Fruit fly (Drosophila melanogaster): ENCODE data around the gene Lgr4.
A peak's percentile ranks its signal among the peaks of the same experiment; 100 is the strongest.

Gene Lgr4

dm6 chrX:13233811-13234737, 45.1 kb upstream of the Lgr4 start (continued):
- TF ChIP-seq BtbVII (GFP tag; optimal IDR thresholded peaks at IDR 0.05) = peak; percentile 64
- TF ChIP-seq Hr78 (GFP tag; optimal IDR thresholded peaks at IDR 0.05) = peak in 1 of 2 experiments; percentile 39
- TF ChIP-seq tin (GFP tag; optimal IDR thresholded peaks at IDR 0.05) = peak; percentile 87
- TF ChIP-seq CG17612 (GFP tag; IDR thresholded peaks at IDR 0.05) = peak; percentile 16; the same call in 1 of the 2 replicates
- peak; percentile 61 for TF ChIP-seq CG31388 (GFP tag; optimal IDR thresholded peaks at IDR 0.05)
- TF ChIP-seq danr (GFP tag; IDR thresholded peaks at IDR 0.05) = peak; percentile 65; the same call in 1 of the 2 replicates
- TF ChIP-seq dmrt99B (tag; optimal IDR thresholded peaks at IDR 0.05) = peak; percentile 70
- TF ChIP-seq Doc3 (GFP tag; IDR thresholded peaks at IDR 0.05; ENCODE audit: partially characterized antibody) = no peak
- no peak for TF ChIP-seq CG14860 (GFP tag; IDR thresholded peaks at IDR 0.05; ENCODE audit: partially characterized antibody)
- peak; percentile 60 for TF ChIP-seq CG12219 (GFP tag; optimal IDR thresholded peaks at IDR 0.05)
- peak; percentile 69 for TF ChIP-seq CG17359 (tag; optimal IDR thresholded peaks at IDR 0.05)
- peak; percentile 51 for TF ChIP-seq CG11723 (GFP tag; optimal IDR thresholded peaks at IDR 0.05)
- peak; percentile 89 for TF ChIP-seq CG31441 (GFP tag; IDR thresholded peaks at IDR 0.05)
- no peak for TF ChIP-seq Bgb (GFP tag; IDR thresholded peaks at IDR 0.05; ENCODE audit: partially characterized antibody)
- TF ChIP-seq CG12104 (GFP tag; optimal IDR thresholded peaks at IDR 0.05) = peak; percentile 66
- peak; percentile 67 for TF ChIP-seq CG14441 (GFP tag; IDR thresholded peaks at IDR 0.05)
- TF ChIP-seq yki (optimal IDR thresholded peaks at IDR 0.05) = no peak
- peak; percentile 86 for TF ChIP-seq Kr (GFP tag; optimal IDR thresholded peaks at IDR 0.05)
- peak; percentile 76 for TF ChIP-seq CG8290 (GFP tag; optimal IDR thresholded peaks at IDR 0.05)
- peak; percentile 14 to 34 for TF ChIP-seq CG8290 (tag; optimal IDR thresholded peaks at IDR 0.05)
- peak; percentile 58 for TF ChIP-seq crc (GFP tag; optimal IDR thresholded peaks at IDR 0.05)
- peak; percentile 75 for TF ChIP-seq CG11093 (GFP tag; IDR thresholded peaks at IDR 0.05)
- TF ChIP-seq dm (GFP tag; optimal IDR thresholded peaks at IDR 0.05) = peak; percentile 52

dm6 chrX:13232406-13233195, 43.6 kb upstream of the Lgr4 start:
- peak; percentile 67 for TF ChIP-seq CG18262 (tag; optimal IDR thresholded peaks at IDR 0.05)
- peak; percentile 36 for TF ChIP-seq zfh2 (GFP tag; optimal IDR thresholded peaks at IDR 0.05)
- no peak for TF ChIP-seq gfzf (GFP tag; optimal IDR thresholded peaks at IDR 0.05)
- TF ChIP-seq nom (GFP tag; optimal IDR thresholded peaks at IDR 0.05) = no peak
- peak; percentile 69 for TF ChIP-seq dpn (GFP tag; optimal IDR thresholded peaks at IDR 0.05)
- peak; percentile 75 for TF ChIP-seq CG7556 (GFP tag; optimal IDR thresholded peaks at IDR 0.05)
- TF ChIP-seq CG17912 (GFP tag; optimal IDR thresholded peaks at IDR 0.05) = peak; percentile 16
- peak; percentile 36; the same call in 1 of the 2 replicates for TF ChIP-seq CG8765 (GFP tag; IDR thresholded peaks at IDR 0.05)
- TF ChIP-seq jigr1 (GFP tag; IDR thresholded peaks at IDR 0.05) = peak; percentile 59; the same call in 1 of the 3 replicates
- TF ChIP-seq inv (GFP tag; IDR thresholded peaks at IDR 0.05; ENCODE audit: partially characterized antibody) = no peak
- no peak for TF ChIP-seq mirr (GFP tag; optimal IDR thresholded peaks at IDR 0.05)
- TF ChIP-seq da (GFP tag; optimal IDR thresholded peaks at IDR 0.05) = no peak
- no peak for TF ChIP-seq Mad (GFP tag; optimal IDR thresholded peaks at IDR 0.05)
- peak; percentile 13 for TF ChIP-seq abd-A (tag; optimal IDR thresholded peaks at IDR 0.05)
- peak; percentile 24 for TF ChIP-seq tio (GFP tag; optimal IDR thresholded peaks at IDR 0.05)
- TF ChIP-seq Adf1 (GFP tag; IDR thresholded peaks at IDR 0.05) = no peak
- no peak for TF ChIP-seq CG12744 (GFP tag; optimal IDR thresholded peaks at IDR 0.05)
- peak; percentile 23 for TF ChIP-seq Sry-δ (GFP tag; optimal IDR thresholded peaks at IDR 0.05)
- TF ChIP-seq H15 (GFP tag; IDR thresholded peaks at IDR 0.05) = peak; percentile 84
- peak; percentile 1 for TF ChIP-seq CG18011 (GFP tag; optimal IDR thresholded peaks at IDR 0.05)
- TF ChIP-seq gce (GFP tag; IDR thresholded peaks at IDR 0.05) = peak; percentile 88; the same call in 2 of the 3 replicates
- no peak for TF ChIP-seq HLHmδ (GFP tag; optimal IDR thresholded peaks at IDR 0.05)
- TF ChIP-seq gsb-n (tag; optimal IDR thresholded peaks at IDR 0.05) = peak; percentile 7
- TF ChIP-seq CG4854 (GFP tag; optimal IDR thresholded peaks at IDR 0.05) = peak; percentile 31

Data from whole organism, embryonic.